Worm (Caenorhabditis elegans) whole organism, L4 larva: Measurements from ENCODE around the gene lec-1.

Experiments
- ama-1 ChIP-seq: fragments of 150-350 bp; optimal IDR thresholded peaks from 2 replicates; lab custom pipeline; 2014; ENCODE audit warnings: inconsistent platforms, mixed read lengths
- skn-1 ChIP-seq: fragments of 150-350 bp; optimal IDR thresholded peaks from 2 replicates; lab custom pipeline; 2014; ENCODE audit warnings: missing biosample characterization, missing genetic modification characterization
- ztf-11 ChIP-seq: fragments of 150-350 bp; optimal IDR thresholded peaks from 2 replicates; lab custom pipeline; 2014; ENCODE audit warnings: missing biosample characterization, missing genetic modification characterization

ce11 chrII:13235289-13235688 is 39.9 kb downstream of the lec-1 start, which contains the start of gene flp-16:
- TF ChIP-seq ztf-11 (tag; lab: Kevin White, UChicago): no peak
- no peak for TF ChIP-seq ama-1 (lab: Kevin White, UChicago)
- no peak for TF ChIP-seq skn-1 (tag; lab: Kevin White, UChicago)
